Worm (Caenorhabditis elegans) whole organism, late embryonic: ENCODE data around the gene srlf-12.

Experiments used
- nfya-1 ChIP-seq: sonication (generic microtip); optimal IDR thresholded peaks from 2 replicates; lab custom pipeline; 2017; ENCODE audit warnings: missing genetic modification characterization, mild to moderate bottlenecking, missing compliant biosample characterization, antibody characterized with exemption, moderate library complexity
- nhr-11 ChIP-seq: fragments of 150-350 bp; optimal IDR thresholded peaks from 2 replicates; lab custom pipeline; 2014; ENCODE audit warnings: missing biosample characterization, missing genetic modification characterization
- pha-4 ChIP-seq: fragments of 150-350 bp; optimal IDR thresholded peaks from 2 replicates; lab custom pipeline; 2018; ENCODE audit warnings: missing biosample characterization, missing genetic modification reagents, missing genetic modification characterization

DNA sequence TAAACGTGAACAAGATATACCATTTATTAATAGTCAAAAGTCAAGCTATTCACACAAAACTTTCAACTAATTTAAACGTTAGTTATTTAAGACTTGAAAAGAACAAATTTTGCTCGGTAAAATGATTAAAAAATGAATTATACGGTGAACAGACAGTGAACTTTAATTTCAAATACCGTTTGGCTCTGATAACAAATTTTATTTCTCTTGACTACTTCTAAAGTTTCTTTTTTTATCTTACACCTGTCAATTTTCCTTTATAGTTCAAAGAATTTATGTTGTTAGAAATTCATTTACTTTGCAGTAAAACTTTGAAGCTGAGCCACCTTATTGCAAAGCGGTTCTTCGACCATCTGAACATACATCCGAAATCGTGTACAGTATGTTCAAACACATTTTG, 23.5 kb upstream of the srlf-12 start, which contains the start of gene ZK593.3:
- TF ChIP-seq nfya-1 (tag; lab: Kevin White, UChicago), result no peak
- TF ChIP-seq nhr-11 (tag; lab: Kevin White, UChicago), result no peak
- no peak for TF ChIP-seq pha-4
